Worm (Caenorhabditis elegans) whole organism, mixed stage, embryonic: ENCODE data around the gene mls-2.

Experiments
- elt-3 ChIP-seq: fragments of 150-350 bp; optimal IDR thresholded peaks from 2 replicates; lab custom pipeline; 2014; ENCODE audit warnings: missing biosample characterization, missing genetic modification characterization
- mep-1 ChIP-seq: fragments of 150-350 bp; optimal IDR thresholded peaks from 2 replicates; lab custom pipeline; 2017; ENCODE audit warnings: missing biosample characterization, missing genetic modification reagents, missing genetic modification characterization, inconsistent platforms
- nhr-12 ChIP-seq: fragments of 150-350 bp; optimal IDR thresholded peaks from 2 replicates; lab custom pipeline; 2014; ENCODE audit warnings: missing biosample characterization, missing genetic modification characterization
- ztf-11 ChIP-seq: fragments of 150-350 bp; optimal IDR thresholded peaks from 2 replicates; lab custom pipeline; 2014; ENCODE audit warnings: missing biosample characterization, missing genetic modification characterization

ce11 chrX:4802255-4802654 is 40.8 kb upstream of the mls-2 start:
- no peak for TF ChIP-seq nhr-12 (tag; lab: Kevin White, UChicago)
- no peak for TF ChIP-seq mep-1 (tag; lab: Kevin White, UChicago)
- no peak for TF ChIP-seq elt-3
- no peak for TF ChIP-seq ztf-11
